Fruit fly (Drosophila melanogaster): Measurements from ENCODE around the gene meru.

meru gene

DNA sequence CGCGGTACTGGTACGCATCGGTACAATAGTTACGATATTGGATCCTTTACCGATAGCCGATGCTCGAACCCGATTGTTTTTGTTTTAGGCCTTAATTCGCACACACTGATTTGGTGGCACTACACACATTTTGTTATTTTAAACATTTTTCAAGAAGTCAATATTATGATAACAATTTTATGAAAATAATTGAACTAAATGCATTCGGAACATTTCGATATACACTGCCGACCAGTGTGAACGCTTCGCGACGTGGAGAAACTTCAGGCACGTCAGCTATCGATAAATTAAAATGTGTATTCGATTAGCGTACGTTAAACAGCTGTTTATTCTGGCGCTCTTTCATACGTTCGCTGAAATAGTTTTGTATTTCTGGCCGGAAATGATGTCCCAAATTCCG lies 11.7 kb downstream of the meru start, which contains the start of gene CG12713 (continued):
- TF ChIP-seq Camta (GFP tag; optimal IDR thresholded peaks at IDR 0.05) (no peak), zfh1 (GFP tag; IDR thresholded peaks at IDR 0.05) (no peak), Atf-2 (GFP tag; optimal IDR thresholded peaks at IDR 0.05) (no peak), CG3163 (GFP tag; optimal IDR thresholded peaks at IDR 0.05) (no peak), trh (GFP tag; optimal IDR thresholded peaks at IDR 0.05) (no peak), CG6254 (GFP tag; optimal IDR thresholded peaks at IDR 0.05) (no peak), D (optimal IDR thresholded peaks at IDR 0.05) (no peak), D (GFP tag; optimal IDR thresholded peaks at IDR 0.05) (no peak), ttk (GFP tag; IDR thresholded peaks at IDR 0.05) (no peak), slbo (GFP tag; IDR thresholded peaks at IDR 0.05) (peak; percentile 48), BEAF-32 (GFP tag; optimal IDR thresholded peaks at IDR 0.05) (peak; percentile 91), MESR4 (GFP tag; optimal IDR thresholded peaks at IDR 0.05) (peak; percentile 21), CG12391 (tag; optimal IDR thresholded peaks at IDR 0.05) (peak; percentile 41), tio (GFP tag; optimal IDR thresholded peaks at IDR 0.05) (no peak), vvl (GFP tag; IDR thresholded peaks at IDR 0.05) (no peak), jing (GFP tag; optimal IDR thresholded peaks at IDR 0.05) (no peak), p53 (GFP tag; optimal IDR thresholded peaks at IDR 0.05) (no peak), CG14667 (GFP tag; IDR thresholded peaks at IDR 0.05) (no peak), MBD-R2 (GFP tag; IDR thresholded peaks at IDR 0.05) (peak; percentile 87), CG14050 (GFP tag; IDR thresholded peaks at IDR 0.05) (no peak), slou (GFP tag; optimal IDR thresholded peaks at IDR 0.05) (no peak), eyg (GFP tag; optimal IDR thresholded peaks at IDR 0.05) (no peak), HLH4C (GFP tag; IDR thresholded peaks at IDR 0.05; ENCODE audit: partially characterized antibody) (peak; percentile 92), tll (GFP tag; optimal IDR thresholded peaks at IDR 0.05) (peak in 1 of 2 experiments; percentile 46), CG10209 (GFP tag; optimal IDR thresholded peaks at IDR 0.05) (no peak), D19B (GFP tag; optimal IDR thresholded peaks at IDR 0.05) (no peak), CG17385 (GFP tag; optimal IDR thresholded peaks at IDR 0.05) (no peak), CG7963 (GFP tag; IDR thresholded peaks at IDR 0.05; ENCODE audit: partially characterized antibody) (peak; percentile 82), hkb (optimal IDR thresholded peaks at IDR 0.05) (peak; percentile 20), hkb (GFP tag; IDR thresholded peaks at IDR 0.05) (no peak), HLHmδ (GFP tag; optimal IDR thresholded peaks at IDR 0.05) (no peak), Awh (GFP tag; IDR thresholded peaks at IDR 0.05) (no peak), B-H1 (GFP tag; IDR thresholded peaks at IDR 0.05) (no peak), cg (GFP tag; optimal IDR thresholded peaks at IDR 0.05) (no peak), ato (GFP tag; IDR thresholded peaks at IDR 0.05; ENCODE audit: partially characterized antibody) (peak; percentile 72), Optix (GFP tag; IDR thresholded peaks at IDR 0.05) (no peak), CG7839 (tag; optimal IDR thresholded peaks at IDR 0.05) (no peak), usp (GFP tag; optimal IDR thresholded peaks at IDR 0.05) (no peak), Bteb2 (GFP tag; optimal IDR thresholded peaks at IDR 0.05) (no peak), sens-2 (GFP tag; IDR thresholded peaks at IDR 0.05) (no peak), repo (GFP tag; optimal IDR thresholded peaks at IDR 0.05) (no peak), al (GFP tag; IDR thresholded peaks at IDR 0.05) (no peak), z (GFP tag; IDR thresholded peaks at IDR 0.05) (no peak), CG1233 (GFP tag; optimal IDR thresholded peaks at IDR 0.05) (no peak), Spps (tag; optimal IDR thresholded peaks at IDR 0.05) (no peak), Vsx1 (GFP tag; optimal IDR thresholded peaks at IDR 0.05) (no peak), CG2199 (GFP tag; IDR thresholded peaks at IDR 0.05) (no peak), CG2889 (GFP tag; IDR thresholded peaks at IDR 0.05) (no peak), Xrp1 (GFP tag; IDR thresholded peaks at IDR 0.05) (no peak), ftz-f1 (GFP tag; optimal IDR thresholded peaks at IDR 0.05) (peak; percentile 30), CG15601 (tag; optimal IDR thresholded peaks at IDR 0.05) (peak; percentile 20), Lim3 (GFP tag; IDR thresholded peaks at IDR 0.05) (no peak), CHES-1-like (GFP tag; optimal IDR thresholded peaks at IDR 0.05) (peak; percentile 11)

Data from whole organism, embryonic.